Worm (Caenorhabditis elegans): ENCODE results near the gene nhr-201.

The nhr-201 gene

ce11 chrV:464800-465199 is at the start of gene nhr-201:
Gene nhr-201 (plus strand): TSS chrV:464828.
- TF ChIP-seq sma-9 (GFP tag; optimal IDR thresholded peaks at IDR 0.05) (peak; percentile 44), sma-9 (tag; optimal IDR thresholded peaks at IDR 0.05) (no peak), Y55F3AM.14 (GFP tag; optimal IDR thresholded peaks at IDR 0.05) (no peak), sem-4 (tag; optimal IDR thresholded peaks at IDR 0.05) (no peak), nhr-6 (tag; optimal IDR thresholded peaks at IDR 0.05) (no peak), nhr-129 (tag; optimal IDR thresholded peaks at IDR 0.05) (no peak), elt-3 (tag; optimal IDR thresholded peaks at IDR 0.05) (no peak), R02D3.7 (tag; optimal IDR thresholded peaks at IDR 0.05) (no peak), peb-1 (tag; optimal IDR thresholded peaks at IDR 0.05) (no peak), nhr-21 (tag; optimal IDR thresholded peaks at IDR 0.05) (no peak), snpc-4 (tag; optimal IDR thresholded peaks at IDR 0.05) (no peak), lin-13 (GFP tag; optimal IDR thresholded peaks at IDR 0.05) (no peak), nhr-77 (tag; optimal IDR thresholded peaks at IDR 0.05) (no peak), nhr-23 (tag; optimal IDR thresholded peaks at IDR 0.05) (no peak), crh-2 (tag; optimal IDR thresholded peaks at IDR 0.05) (peak; percentile 49)

DNA sequence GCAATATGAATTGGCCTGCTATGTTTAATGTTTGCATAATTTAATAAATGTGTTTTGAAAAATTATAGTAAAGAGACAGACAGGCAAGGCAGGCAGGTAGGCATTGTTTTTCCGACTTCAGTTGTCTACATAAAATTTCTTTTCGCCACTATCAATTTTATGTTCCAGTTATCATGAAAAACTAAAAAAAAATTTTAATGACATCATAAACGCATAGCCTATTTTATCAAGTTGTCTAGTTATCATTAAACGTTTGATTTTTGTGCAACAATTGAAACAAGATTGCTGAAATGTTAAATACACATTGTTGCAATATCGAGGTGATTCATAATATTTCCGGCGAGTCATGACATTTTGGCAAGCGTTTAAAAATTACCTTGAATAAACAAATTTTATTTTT is 49.6 kb upstream of the nhr-201 start:
- TF ChIP-seq fos-1 (tag; optimal IDR thresholded peaks at IDR 0.05) (peak; percentile 79), aly-2 (tag; optimal IDR thresholded peaks at IDR 0.05) (no peak)

- no peak for TF ChIP-seq sem-4 (tag; optimal IDR thresholded peaks at IDR 0.05)
- peak; percentile 31 for TF ChIP-seq sma-9 (GFP tag; optimal IDR thresholded peaks at IDR 0.05)
- TF ChIP-seq sma-9 (tag; optimal IDR thresholded peaks at IDR 0.05), result no peak
- TF ChIP-seq fos-1 (tag; optimal IDR thresholded peaks at IDR 0.05), result peak; percentile 54
These were observed 46.8 kb upstream of the nhr-201 start, which contains the start of gene irg-8 for ce11 chrV:417656-418353. Gene irg-8 (minus strand): TSS chrV:417706.

DNA sequence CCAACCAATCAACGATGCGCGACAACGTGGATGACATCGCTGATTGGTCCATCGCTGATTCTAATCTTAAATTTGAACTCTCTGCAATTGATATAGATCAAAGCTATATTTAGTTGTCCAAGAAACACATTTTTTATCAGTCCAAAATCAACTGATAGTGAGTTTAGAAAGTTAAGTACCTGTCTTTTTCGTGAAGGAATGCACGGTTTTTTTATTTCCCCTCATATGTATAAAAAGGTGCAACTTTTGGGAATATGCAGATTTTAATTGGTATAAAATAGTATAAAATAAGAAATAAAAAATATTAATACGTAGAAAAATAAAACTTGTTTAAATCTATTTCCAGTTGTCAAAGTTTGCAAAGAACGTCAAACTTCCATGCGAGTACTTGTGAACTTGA is 46.2 kb upstream of the nhr-201 start, which contains the start of gene Y39D8A.1:
TSS of gene Y39D8A.1 (plus strand) at position 301 of the 400 bp plus-strand sequence.
- TF ChIP-seq nhr-237 (tag; optimal IDR thresholded peaks at IDR 0.05) (no peak), alr-1 (tag; optimal IDR thresholded peaks at IDR 0.05) (no peak), zag-1 (tag; optimal IDR thresholded peaks at IDR 0.05) (no peak), sma-3 (GFP tag; optimal IDR thresholded peaks at IDR 0.05) (no peak), ceh-16 (tag; optimal IDR thresholded peaks at IDR 0.05) (no peak), elt-3 (tag; optimal IDR thresholded peaks at IDR 0.05) (no peak), ztf-11 (tag; optimal IDR thresholded peaks at IDR 0.05) (no peak), mdl-1 (tag; optimal IDR thresholded peaks at IDR 0.05) (no peak), aly-2 (tag; optimal IDR thresholded peaks at IDR 0.05) (no peak), unc-62 (GFP tag; optimal IDR thresholded peaks at IDR 0.05) (no peak), nhr-10 (tag; optimal IDR thresholded peaks at IDR 0.05) (no peak), elt-1 (tag; optimal IDR thresholded peaks at IDR 0.05) (no peak), unc-55 (GFP tag; optimal IDR thresholded peaks at IDR 0.05) (no peak)

DNA sequence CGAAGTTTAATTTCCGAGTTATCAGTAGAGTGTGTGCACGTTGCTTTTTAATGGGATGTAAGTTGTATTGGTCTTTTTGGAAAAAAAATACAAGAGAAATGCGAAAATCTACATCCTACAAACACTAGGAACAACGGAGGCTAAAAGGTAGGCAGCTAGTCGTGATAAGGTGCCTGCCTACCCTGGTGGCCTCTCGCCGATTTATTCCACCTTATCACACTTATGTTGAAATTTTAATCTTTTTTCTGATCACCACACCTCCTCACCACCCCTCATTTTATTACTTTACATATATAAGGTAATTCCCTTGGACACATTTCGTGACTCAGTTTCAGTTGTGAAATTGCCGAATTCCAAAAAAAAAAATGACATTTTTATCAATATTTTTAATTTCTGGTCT is 42.5 kb upstream of the nhr-201 start, which contains the start of gene dod-20:
TSS of gene dod-20 (plus strand) at position 301 of the 400 bp plus-strand sequence.
- TF ChIP-seq fos-1 (tag; optimal IDR thresholded peaks at IDR 0.05), result peak; percentile 17
- TF ChIP-seq ceh-16 (tag; optimal IDR thresholded peaks at IDR 0.05), result no peak

- no peak for TF ChIP-seq mab-5 (tag; optimal IDR thresholded peaks at IDR 0.05)
- no peak for TF ChIP-seq unc-62 (GFP tag; optimal IDR thresholded peaks at IDR 0.05)
- TF ChIP-seq snpc-4 (tag; optimal IDR thresholded peaks at IDR 0.05), result no peak
- no peak for TF ChIP-seq peb-1 (tag; optimal IDR thresholded peaks at IDR 0.05)
- TF ChIP-seq sma-3 (GFP tag; optimal IDR thresholded peaks at IDR 0.05), result no peak
- TF ChIP-seq egl-27 (tag; optimal IDR thresholded peaks at IDR 0.05), result no peak
- TF ChIP-seq elt-3 (tag; optimal IDR thresholded peaks at IDR 0.05), result no peak
- TF ChIP-seq aly-2 (tag; optimal IDR thresholded peaks at IDR 0.05), result no peak
- TF ChIP-seq blmp-1 (tag; optimal IDR thresholded peaks at IDR 0.05; ENCODE audit: insufficient read depth), result no peak
- TF ChIP-seq nhr-237 (tag; optimal IDR thresholded peaks at IDR 0.05), result no peak
- TF ChIP-seq lsy-2 (tag; optimal IDR thresholded peaks at IDR 0.05), result no peak
- TF ChIP-seq lin-13 (GFP tag; optimal IDR thresholded peaks at IDR 0.05), result no peak
- no peak for TF ChIP-seq nhr-23 (tag; optimal IDR thresholded peaks at IDR 0.05)
- no peak for TF ChIP-seq ztf-1 (GFP tag; conservative IDR thresholded peaks at IDR 0.05)
- no peak for TF ChIP-seq nhr-77 (tag; optimal IDR thresholded peaks at IDR 0.05)
- no peak for TF ChIP-seq lin-39 (tag; optimal IDR thresholded peaks at IDR 0.05)
- TF ChIP-seq fos-1 (tag; optimal IDR thresholded peaks at IDR 0.05), result no peak
These were observed 40.5 kb upstream of the nhr-201 start, which contains the start of gene B0554.5 for ce11 chrV:424140-424539. Gene B0554.5 (plus strand): TSS chrV:424440.
